Worm (Caenorhabditis elegans): ENCODE data around the gene dop-1.

Gene dop-1

ce11 chrX:4444073-4444472, 25.4 kb upstream of the dop-1 start (continued):
- TF ChIP-seq Y48G9A.11 (GFP tag; IDR thresholded peaks at IDR 0.05) (peak; percentile 29), zfp-3 (GFP tag; conservative IDR thresholded peaks at IDR 0.05) (0 out of 2 replicates have a peak, but pooled peaks have one; percentile 52), Y105C5A.15 (GFP tag; IDR thresholded peaks at IDR 0.05) (0 out of 2 replicates have a peak, but pooled peaks have one; percentile 60), aha-1 (tag) (peak; percentile 45), F37D6.2 (tag; optimal IDR thresholded peaks at IDR 0.05) (peak; percentile 1), attf-4 (tag; optimal IDR thresholded peaks at IDR 0.05) (no peak), Y5F2A.4 (GFP tag; optimal IDR thresholded peaks at IDR 0.05) (peak; percentile 70), arid-1 (GFP tag; conservative IDR thresholded peaks at IDR 0.05) (peak; percentile 82), lin-29 (GFP tag; IDR thresholded peaks at IDR 0.05) (0 out of 2 replicates have a peak, but pooled peaks have one; percentile 21), mdl-1 (tag; optimal IDR thresholded peaks at IDR 0.05) (peak in 1 of 2 experiments; percentile 63), mxl-3 (GFP tag; optimal IDR thresholded peaks at IDR 0.05) (peak; percentile 58), spr-3 (GFP tag; optimal IDR thresholded peaks at IDR 0.05) (no peak), ZK546.5 (tag; optimal IDR thresholded peaks at IDR 0.05) (no peak), dmd-6 (GFP tag; IDR thresholded peaks at IDR 0.05) (peak; percentile 48), unc-62 (GFP tag; optimal IDR thresholded peaks at IDR 0.05 in 1 of 2) (peak in 1 of 2 experiments; percentile 28), unc-62 (tag; optimal IDR thresholded peaks at IDR 0.05) (no peak), nhr-6 (tag; optimal IDR thresholded peaks at IDR 0.05) (no peak), ztf-7 (tag; optimal IDR thresholded peaks at IDR 0.05) (no peak), daf-12 (tag; optimal IDR thresholded peaks at IDR 0.05) (no peak), cey-2 (tag; optimal IDR thresholded peaks at IDR 0.05; ENCODE audit: borderline replicate concordance, insufficient read depth) (no peak), nhr-48 (tag; optimal IDR thresholded peaks at IDR 0.05) (peak; percentile 46), dmd-9 (GFP tag; IDR thresholded peaks at IDR 0.05) (peak; percentile 64; the same call in 1 of the 2 replicates), ceh-20 (GFP tag; IDR thresholded peaks at IDR 0.05) (no peak), fos-1 (tag; optimal IDR thresholded peaks at IDR 0.05) (no peak), lin-15B (tag; optimal IDR thresholded peaks at IDR 0.05) (no peak), Y75B8A.6 (GFP tag; IDR thresholded peaks at IDR 0.05) (peak; percentile 82; the same call in 1 of the 2 replicates), F26F4.8 (GFP tag; conservative IDR thresholded peaks at IDR 0.05) (peak; percentile 93), nhr-25 (tag; optimal IDR thresholded peaks at IDR 0.05; ENCODE audit: borderline replicate concordance, insufficient read depth) (peak; percentile 28), ceh-44 (GFP tag; IDR thresholded peaks at IDR 0.05) (peak; percentile 64; the same call in 1 of the 2 replicates), ama-1 (optimal IDR thresholded peaks at IDR 0.05) (no peak), T20F7.1 (GFP tag; optimal IDR thresholded peaks at IDR 0.05) (peak; percentile 29), daf-19 (GFP tag; conservative IDR thresholded peaks at IDR 0.05) (peak; percentile 52; the same call in 1 of the 2 replicates), duxl-1 (tag; optimal IDR thresholded peaks at IDR 0.05; ENCODE audit: poor library complexity) (peak; percentile 83), snpc-1.2 (GFP tag; IDR thresholded peaks at IDR 0.05) (peak; percentile 87), nhr-111 (GFP tag; optimal IDR thresholded peaks at IDR 0.05) (peak; percentile 69), nhr-11 (tag; optimal IDR thresholded peaks at IDR 0.05) (no peak), ceh-82 (tag; optimal IDR thresholded peaks at IDR 0.05) (no peak), nhr-102 (tag; optimal IDR thresholded peaks at IDR 0.05) (peak; percentile 49), tra-1 (GFP tag; IDR thresholded peaks at IDR 0.05) (0 out of 2 replicates have a peak, but pooled peaks have one; percentile 48), egl-27 (tag; optimal IDR thresholded peaks at IDR 0.05) (no peak), zip-11 (GFP tag; IDR thresholded peaks at IDR 0.05) (0 out of 2 replicates have a peak, but pooled peaks have one; percentile 33), lim-7 (GFP tag; IDR thresholded peaks at IDR 0.05) (peak; percentile 85), gei-8 (GFP tag; optimal IDR thresholded peaks at IDR 0.05) (no peak), dpl-1 (GFP tag; optimal IDR thresholded peaks at IDR 0.05) (peak; percentile 11), nhr-10 (tag; optimal IDR thresholded peaks at IDR 0.05) (no peak), ZK337.2 (GFP tag; IDR thresholded peaks at IDR 0.05) (peak; percentile 60; the same call in 1 of the 2 replicates), dve-1 (tag; optimal IDR thresholded peaks at IDR 0.05; ENCODE audit: insufficient read depth) (peak; percentile 43), ctbp-1 (GFP tag; IDR thresholded peaks at IDR 0.05) (peak; percentile 88), zip-2 (tag; optimal IDR thresholded peaks at IDR 0.05) (no peak), mdt-29 (GFP tag; IDR thresholded peaks at IDR 0.05) (peak; percentile 68; the same call in 1 of the 2 replicates), set-16 (GFP tag; IDR thresholded peaks at IDR 0.05) (no peak)

Measured in whole organism, L4 larva.